Fruit fly (Drosophila melanogaster) whole organism, prepupa: ENCODE data around the gene rtp.

Experiments
- Blimp-1 ChIP-seq: fragments of 200-800 bp; sonication (Bioruptor generic); optimal IDR thresholded peaks from 3 replicates; lab custom pipeline; 2017; ENCODE audit warnings: missing biosample characterization, missing genetic modification characterization, mild to moderate bottlenecking, moderate library complexity, missing genetic modification reagents
- CG10669 ChIP-seq: fragments of 200-800 bp; sonication (Bioruptor generic); optimal IDR thresholded peaks from 3 replicates; lab custom pipeline; 2018; ENCODE audit warnings: missing biosample characterization, mild to moderate bottlenecking, missing genetic modification characterization, moderate library complexity
- CG6792 ChIP-seq: fragments of 200-800 bp; sonication (Bioruptor generic); optimal IDR thresholded peaks from 3 replicates; lab custom pipeline; 2016; ENCODE audit warnings: missing biosample characterization, missing genetic modification characterization
- CG6808 ChIP-seq: fragments of 200-800 bp; sonication (Bioruptor generic); optimal IDR thresholded peaks from 3 replicates; lab custom pipeline; 2017; ENCODE audit warnings: missing biosample characterization, missing genetic modification characterization, mild to moderate bottlenecking, moderate library complexity, missing genetic modification reagents
- CG7368 ChIP-seq: fragments of 200-800 bp; sonication (Bioruptor generic); optimal IDR thresholded peaks from 3 replicates; lab custom pipeline; 2016; ENCODE audit warnings: missing biosample characterization, missing genetic modification characterization
- CG8319 ChIP-seq: fragments of 200-800 bp; sonication (Bioruptor generic); optimal IDR thresholded peaks from 3 replicates; lab custom pipeline; 2016; ENCODE audit warnings: missing biosample characterization, missing genetic modification characterization
- Ets96B ChIP-seq: fragments of 200-800 bp; optimal IDR thresholded peaks from 2 replicates; lab custom pipeline; 2019; ENCODE audit warnings: missing biosample characterization, mild to moderate bottlenecking, missing genetic modification characterization, moderate library complexity
- Lpt ChIP-seq: fragments of 200-800 bp; sonication (Bioruptor generic); optimal IDR thresholded peaks from 3 replicates; lab custom pipeline; 2016; ENCODE audit warnings: missing biosample characterization, missing genetic modification characterization
- Sox102F ChIP-seq: fragments of 200-800 bp; sonication (Bioruptor generic); optimal IDR thresholded peaks from 2 replicates; lab custom pipeline; 2016; ENCODE audit warnings: missing biosample characterization, mild to moderate bottlenecking, missing genetic modification characterization
- fd85E ChIP-seq: fragments of 200-800 bp; sonication (Bioruptor generic); optimal IDR thresholded peaks from 3 replicates; lab custom pipeline; 2016; ENCODE audit warnings: missing biosample characterization, missing genetic modification characterization
- fkh ChIP-seq: fragments of 200-800 bp; sonication (Bioruptor generic); optimal IDR thresholded peaks from 3 replicates; lab custom pipeline; 2017; ENCODE audit warnings: missing biosample characterization, mild to moderate bottlenecking, missing genetic modification characterization, moderate library complexity

DNA sequence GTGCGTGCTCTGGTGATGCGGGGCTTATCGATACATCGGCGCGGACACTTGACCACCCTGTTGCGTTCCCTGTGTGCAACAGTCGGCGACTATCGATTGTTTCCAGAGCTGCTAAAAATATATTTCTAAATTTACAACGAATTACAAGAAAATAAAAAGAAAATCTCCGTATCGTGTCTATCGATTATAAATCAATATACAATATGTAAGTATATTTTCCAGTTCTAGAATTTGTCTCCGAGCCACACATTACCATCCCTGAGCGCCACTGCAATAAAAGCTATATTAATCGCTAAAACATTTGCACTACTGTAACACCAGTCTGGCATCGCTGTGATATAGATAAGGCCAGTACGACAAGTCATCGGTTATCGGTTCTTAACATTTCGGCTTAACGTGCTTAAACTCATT is 4.9 kb downstream of the rtp start, which contains the start of the genes Kat60 and Mms19:
- TF ChIP-seq fd85E (GFP tag; lab: Kevin White, UChicago) (no peak), fkh (GFP tag; lab: Kevin White, UChicago) (no peak), Lpt (GFP tag; lab: Kevin White, UChicago) (no peak), Blimp-1 (GFP tag; lab: Kevin White, UChicago) (no peak), CG8319 (no peak), CG6792 (GFP tag; lab: Kevin White, UChicago) (peak; percentile 50), Sox102F (GFP tag; lab: Kevin White, UChicago) (no peak), CG10669 (GFP tag; lab: Kevin White, UChicago) (no peak), CG7368 (GFP tag; lab: Kevin White, UChicago) (no peak), CG6808 (no peak), Ets96B (peak; percentile 48)
